Comparison of ENCODE assay signal across 1 worm cellular context in genomic region chrIV:11523685-11524084, ce11.
A peak's percentile ranks its signal among the peaks of the same experiment; 100 is the strongest.
TF ChIP-seq lines count a peak whose summit lies in the region.

No protein-coding gene starts in this region.

TF ChIP-seq in whole organism, L4 larva, 104 proteins besides CTCF, POLR2A, EP300 and RAD21 (continued from another document):
- TF ChIP-seq daf-12 (tag; optimal IDR thresholded peaks at IDR 0.05; lab: Kevin White, UChicago), result no peak
- TF ChIP-seq lim-7 (GFP tag; IDR thresholded peaks at IDR 0.05; lab: Robert Waterston, UW), result 0 out of 2 replicates have a peak, but pooled peaks have one; percentile 9
- TF ChIP-seq ZK337.2 (GFP tag; IDR thresholded peaks at IDR 0.05; lab: Robert Waterston, UW), result no peak
- no peak for TF ChIP-seq nhr-102 (tag; optimal IDR thresholded peaks at IDR 0.05; lab: Kevin White, UChicago)
- TF ChIP-seq nhr-76 (tag; optimal IDR thresholded peaks at IDR 0.05; lab: Kevin White, UChicago), result no peak
- no peak for TF ChIP-seq jun-1 (tag; optimal IDR thresholded peaks at IDR 0.05; lab: Kevin White, UChicago)
- TF ChIP-seq dve-1 (tag; optimal IDR thresholded peaks at IDR 0.05; lab: Kevin White, UChicago; ENCODE audit: insufficient read depth), result peak; percentile 6
- TF ChIP-seq cey-2 (tag; optimal IDR thresholded peaks at IDR 0.05; lab: Kevin White, UChicago; ENCODE audit: borderline replicate concordance, insufficient read depth), result no peak
- no peak for TF ChIP-seq Y48G9A.11 (GFP tag; IDR thresholded peaks at IDR 0.05; lab: Robert Waterston, UW)
